Fruit fly (Drosophila melanogaster): Measurements from ENCODE around the gene CG14137.

dm6 chr3L:11634551-11634950, 34.7 kb upstream of the CG14137 start:
- TF ChIP-seq Myc (optimal IDR thresholded peaks at IDR 0.05) (no peak), psq (optimal IDR thresholded peaks at IDR 0.05) (no peak), insv (optimal IDR thresholded peaks at IDR 0.05) (no peak)
